Worm (Caenorhabditis elegans): ENCODE measurements around the gene srx-74.

- no peak for TF ChIP-seq W03F9.2 (tag; optimal IDR thresholded peaks at IDR 0.05)
- no peak for TF ChIP-seq dao-5 (tag; optimal IDR thresholded peaks at IDR 0.05)
- TF ChIP-seq him-1 (tag; optimal IDR thresholded peaks at IDR 0.05), result no peak
Measured at ce11 chrV:4655175-4655574, 7.1 kb downstream of the srx-74 start, which contains the start of gene F41F3.9.
